Worm (Caenorhabditis elegans) whole organism, early embryonic: Measurements from ENCODE around the gene F59H6.14.

ENCODE experiments used
- B0310.2 ChIP-seq: sonication (generic microtip); optimal IDR thresholded peaks from 2 replicates; lab custom pipeline; 2016; ENCODE audit warnings: mild to moderate bottlenecking, missing genetic modification characterization, missing compliant biosample characterization
- aly-1 ChIP-seq: sonication (generic microtip); optimal IDR thresholded peaks from 2 replicates; lab custom pipeline; 2016; ENCODE audit warnings: missing genetic modification characterization, missing compliant biosample characterization
- ets-7 ChIP-seq: sonication (generic microtip); optimal IDR thresholded peaks from 2 replicates; lab custom pipeline; 2016; ENCODE audit warnings: missing genotype, missing genetic modification characterization, missing compliant biosample characterization
- hnd-1 ChIP-seq: sonication (generic microtip); optimal IDR thresholded peaks from 2 replicates; lab custom pipeline; 2016; ENCODE audit warnings: missing genetic modification characterization, missing compliant biosample characterization
- pes-1 ChIP-seq: fragments of 200-800 bp; sonication (Bioruptor generic); IDR thresholded peaks from 2 replicates; pipeline ENCODE4 v1.3.6; 2022; ENCODE audit warnings: missing genetic modification reagents, missing genetic modification characterization, missing compliant biosample characterization
- sea-1 ChIP-seq: fragments of 200-800 bp; sonication (Bioruptor generic); conservative IDR thresholded peaks from 2 replicates; pipeline ENCODE4 v1.3.6; 2022; ENCODE audit warnings: missing genetic modification characterization, missing compliant biosample characterization
- tbx-37 ChIP-seq: fragments of 200-800 bp; sonication (Bioruptor generic); conservative IDR thresholded peaks from 2 replicates; pipeline ENCODE4 v1.3.6; 2022; ENCODE audit warnings: missing genetic modification reagents, missing genetic modification characterization, missing compliant biosample characterization

The F59H6.14 gene

ce11 chrII:2083726-2084179, 50.4 kb downstream of the F59H6.14 start, which contains the start of the genes T16A1.5 and fbxc-49:
Gene T16A1.5, minus strand, starts transcription at chrII:2083826.
Gene fbxc-49, plus strand, starts transcription at chrII:2084129.
- TF ChIP-seq ets-7 (tag; lab: Kevin White, UChicago): no peak
- TF ChIP-seq hnd-1 (tag; lab: Kevin White, UChicago): no peak
- no peak for TF ChIP-seq B0310.2 (tag; lab: Kevin White, UChicago)
- TF ChIP-seq sea-1 (GFP tag; lab: Robert Waterston, UW): no peak
- TF ChIP-seq pes-1: no peak
- TF ChIP-seq aly-1 (tag; lab: Kevin White, UChicago): no peak
- TF ChIP-seq tbx-37 (GFP tag; lab: Robert Waterston, UW): no peak
